Fruit fly (Drosophila melanogaster): ENCODE results near the gene CG6686.

Gene CG6686

DNA sequence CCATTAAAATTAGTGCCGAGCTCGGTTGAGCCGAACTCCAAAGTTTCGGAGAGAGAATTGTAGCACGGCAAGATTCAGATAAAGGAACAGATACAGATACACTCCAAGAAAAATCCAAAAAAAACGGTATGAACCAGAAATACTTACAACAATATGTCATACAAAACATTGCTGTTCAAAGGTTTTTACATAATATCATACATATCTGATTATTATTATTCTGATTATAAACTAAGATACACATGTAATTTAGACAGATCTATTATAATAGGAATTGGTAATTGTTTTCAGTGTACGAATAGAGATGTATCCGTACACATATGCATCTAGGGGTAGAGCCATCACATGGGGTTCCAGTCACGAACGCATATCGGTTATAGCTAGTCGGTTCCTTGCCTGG is 7.8 kb downstream of the CG6686 start (continued):
- TF ChIP-seq gem (tag; optimal IDR thresholded peaks at IDR 0.05) (peak; percentile 62), row (GFP tag; IDR thresholded peaks at IDR 0.05) (peak; percentile 36; the same call in 1 of the 3 replicates), bsh (GFP tag; optimal IDR thresholded peaks at IDR 0.05) (peak in 1 of 2 experiments; percentile 28), cato (GFP tag; optimal IDR thresholded peaks at IDR 0.05; ENCODE audit: borderline replicate concordance) (no peak), CG4424 (GFP tag; optimal IDR thresholded peaks at IDR 0.05) (no peak), CG7786 (GFP tag; optimal IDR thresholded peaks at IDR 0.05) (no peak), CG1603 (tag; optimal IDR thresholded peaks at IDR 0.05) (peak; percentile 29), CG7556 (GFP tag; optimal IDR thresholded peaks at IDR 0.05) (peak; percentile 4), Doc2 (GFP tag; IDR thresholded peaks at IDR 0.05) (no peak), Spps (tag; optimal IDR thresholded peaks at IDR 0.05) (no peak), lola (GFP tag; optimal IDR thresholded peaks at IDR 0.05) (peak in 1 of 3 experiments; percentile 58), CG8924 (tag; optimal IDR thresholded peaks at IDR 0.05) (peak; percentile 3), CG2712 (tag; optimal IDR thresholded peaks at IDR 0.05) (peak; percentile 59), twi (tag; optimal IDR thresholded peaks at IDR 0.05) (no peak), CG10979 (tag; optimal IDR thresholded peaks at IDR 0.05) (peak; percentile 17), CG42726 (GFP tag; IDR thresholded peaks at IDR 0.05; ENCODE audit: partially characterized antibody) (no peak)

DNA sequence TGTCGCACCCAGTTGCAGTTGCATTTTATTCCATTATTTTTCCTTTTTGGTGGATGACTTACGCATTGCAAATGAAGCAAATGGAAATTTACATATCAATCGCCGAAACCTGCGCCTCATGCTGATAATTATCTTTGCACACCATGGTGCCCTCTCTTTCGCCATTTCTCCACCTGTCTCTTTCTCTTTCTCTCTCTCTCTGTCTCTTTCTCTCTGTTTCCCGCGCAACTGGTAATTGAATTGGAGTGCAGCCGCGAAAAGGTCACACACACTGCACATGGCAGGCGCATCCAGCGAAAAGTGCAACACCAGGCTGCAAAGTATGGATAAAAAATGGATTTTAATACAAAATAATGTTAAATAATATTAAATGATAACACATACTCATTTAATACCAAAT is 10.1 kb downstream of the CG6686 start:
- TF ChIP-seq CG1832 (GFP tag; optimal IDR thresholded peaks at IDR 0.05), result peak; percentile 7
- no peak for TF ChIP-seq Dref (GFP tag; IDR thresholded peaks at IDR 0.05)
- peak; percentile 28 for TF ChIP-seq CG15479 (GFP tag; optimal IDR thresholded peaks at IDR 0.05)
- peak; percentile 53 for TF ChIP-seq zen (tag; optimal IDR thresholded peaks at IDR 0.05)
- peak; percentile 75 for TF ChIP-seq sens (GFP tag)

DNA sequence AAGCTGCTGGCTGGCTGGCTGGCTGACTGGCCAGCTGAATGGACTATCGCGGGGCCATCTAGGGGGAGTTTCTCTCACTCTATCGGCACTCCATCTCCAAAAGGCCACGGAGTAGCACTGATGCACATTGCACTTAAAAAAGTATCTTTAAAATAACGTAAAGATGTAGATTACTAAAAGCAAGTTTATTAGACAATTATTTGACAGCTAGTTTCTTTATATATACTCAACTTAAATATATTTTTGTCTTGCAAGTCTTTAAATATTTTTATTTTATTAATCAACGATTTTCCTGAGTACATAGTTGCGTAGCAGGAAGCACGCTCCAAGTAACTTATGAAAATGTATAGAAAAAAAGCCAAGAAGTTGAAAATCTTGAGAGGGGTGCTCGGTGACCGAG is 10.9 kb downstream of the CG6686 start:
- TF ChIP-seq Xbp1 (GFP tag; optimal IDR thresholded peaks at IDR 0.05) (no peak), shn (GFP tag; optimal IDR thresholded peaks at IDR 0.05) (no peak)

DNA sequence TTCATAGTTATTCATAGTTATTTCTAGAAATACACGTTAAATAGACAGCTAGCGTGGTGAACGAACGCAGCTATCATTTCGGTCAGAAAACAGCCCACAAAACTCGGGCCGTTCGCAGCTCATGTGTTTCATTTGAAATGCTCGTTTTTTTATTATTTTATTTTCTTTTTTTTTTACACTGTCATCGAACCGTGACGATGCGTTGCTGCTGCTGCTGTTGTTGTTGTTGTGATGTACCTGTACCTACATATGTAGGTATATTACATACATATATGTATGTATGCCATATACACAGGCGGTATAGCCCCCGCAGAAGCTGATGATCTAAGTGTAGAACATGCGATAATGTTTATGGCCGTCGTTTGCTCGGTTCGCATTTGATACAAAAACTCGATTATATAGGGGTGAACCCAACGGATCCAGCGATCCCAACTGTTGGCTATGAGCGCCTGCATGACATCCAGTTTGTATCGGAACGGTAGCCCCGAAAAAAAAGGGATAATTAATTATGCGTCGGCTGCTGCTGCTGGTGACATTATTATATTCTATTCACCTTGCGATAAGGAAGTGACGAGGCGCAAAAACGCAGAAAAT is 14.6 kb downstream of the CG6686 start:
- TF ChIP-seq cg (GFP tag; optimal IDR thresholded peaks at IDR 0.05), result peak; percentile 9
- no peak for TF ChIP-seq sr (GFP tag; IDR thresholded peaks at IDR 0.05)
- TF ChIP-seq kni (GFP tag; optimal IDR thresholded peaks at IDR 0.05), result no peak
- peak; percentile 41; the same call in 1 of the 2 replicates for TF ChIP-seq CG31224 (GFP tag; IDR thresholded peaks at IDR 0.05)
- no peak for TF ChIP-seq nerfin-1 (tag; optimal IDR thresholded peaks at IDR 0.05)
- no peak for TF ChIP-seq CG10565 (GFP tag; optimal IDR thresholded peaks at IDR 0.05)
- no peak for TF ChIP-seq Ptx1 (GFP tag; IDR thresholded peaks at IDR 0.05)
- TF ChIP-seq CG1024 (GFP tag; IDR thresholded peaks at IDR 0.05), result no peak
- TF ChIP-seq Lpt (GFP tag; optimal IDR thresholded peaks at IDR 0.05), result no peak
- no peak for TF ChIP-seq TFAM (GFP tag; optimal IDR thresholded peaks at IDR 0.05)
- no peak for TF ChIP-seq dati (GFP tag; IDR thresholded peaks at IDR 0.05)
- TF ChIP-seq Ada2b (GFP tag; IDR thresholded peaks at IDR 0.05), result no peak
- TF ChIP-seq ash1 (GFP tag; optimal IDR thresholded peaks at IDR 0.05), result no peak
- no peak for TF ChIP-seq tna (GFP tag; IDR thresholded peaks at IDR 0.05; ENCODE audit: partially characterized antibody)
- peak; percentile 44 for TF ChIP-seq sens (GFP tag)
- no peak for TF ChIP-seq dysf (GFP tag; IDR thresholded peaks at IDR 0.05)
- TF ChIP-seq esg (GFP tag; conservative IDR thresholded peaks at IDR 0.05), result no peak
- no peak for TF ChIP-seq dpn (GFP tag; optimal IDR thresholded peaks at IDR 0.05)
- TF ChIP-seq fd102C (GFP tag; optimal IDR thresholded peaks at IDR 0.05), result no peak
- TF ChIP-seq Dbx (GFP tag; IDR thresholded peaks at IDR 0.05), result no peak
- no peak for TF ChIP-seq oc (tag; optimal IDR thresholded peaks at IDR 0.05)
- no peak for TF ChIP-seq Deaf1 (tag; optimal IDR thresholded peaks at IDR 0.05)
- peak; percentile 23 for TF ChIP-seq odd (GFP tag; optimal IDR thresholded peaks at IDR 0.05)
- TF ChIP-seq CG10979 (tag; optimal IDR thresholded peaks at IDR 0.05), result no peak
- no peak for TF ChIP-seq HmgZ (tag; optimal IDR thresholded peaks at IDR 0.05)
- no peak for TF ChIP-seq hth (optimal IDR thresholded peaks at IDR 0.05)

All from whole organism, embryonic.